Worm (Caenorhabditis elegans) whole organism, early embryonic: ENCODE results near the gene T18D3.1.

ENCODE experiments used
- B0310.2 ChIP-seq: sonication (generic microtip); optimal IDR thresholded peaks from 2 replicates; lab custom pipeline; 2016; ENCODE audit warnings: mild to moderate bottlenecking, missing genetic modification characterization, missing compliant biosample characterization
- F13C5.2 ChIP-seq: sonication (generic microtip); optimal IDR thresholded peaks from 2 replicates; lab custom pipeline; 2017; ENCODE audit warnings: mild to moderate bottlenecking, missing genetic modification characterization, inconsistent platforms, missing compliant biosample characterization
- aly-1 ChIP-seq: sonication (generic microtip); optimal IDR thresholded peaks from 2 replicates; lab custom pipeline; 2016; ENCODE audit warnings: missing genetic modification characterization, missing compliant biosample characterization
- ama-1 ChIP-seq: fragments of 150-350 bp; optimal IDR thresholded peaks from 2 replicates; lab custom pipeline; 2014
- ceh-13 ChIP-seq: fragments of 200-800 bp; sonication (Bioruptor generic); optimal IDR thresholded peaks from 2 replicates; lab custom pipeline; 2018; ENCODE audit warnings: mild to moderate bottlenecking, missing genetic modification characterization, missing compliant biosample characterization
- ceh-36 ChIP-seq: sonication (generic microtip); optimal IDR thresholded peaks from 2 replicates; lab custom pipeline; 2016; ENCODE audit warnings: missing genetic modification characterization, inconsistent platforms, missing compliant biosample characterization
- ets-7 ChIP-seq: sonication (generic microtip); optimal IDR thresholded peaks from 2 replicates; lab custom pipeline; 2016; ENCODE audit warnings: missing genotype, missing genetic modification characterization, missing compliant biosample characterization
- flt-1 ChIP-seq: fragments of 200-800 bp; sonication (Bioruptor generic); IDR thresholded peaks from 2 replicates; pipeline ENCODE4 v1.3.6; 2022; ENCODE audit warnings: missing genetic modification characterization, missing compliant biosample characterization
- hmbx-1 ChIP-seq: sonication (generic microtip); optimal IDR thresholded peaks from 2 replicates; lab custom pipeline; 2016; ENCODE audit warnings: mild to moderate bottlenecking, missing genetic modification characterization, missing compliant biosample characterization
- hmg-4 ChIP-seq: fragments of 200-800 bp; sonication (Bioruptor generic); optimal IDR thresholded peaks from 2 replicates; lab custom pipeline; 2018; ENCODE audit warnings: mild to moderate bottlenecking, missing genetic modification characterization, missing compliant biosample characterization
- hnd-1 ChIP-seq: sonication (generic microtip); optimal IDR thresholded peaks from 2 replicates; lab custom pipeline; 2016; ENCODE audit warnings: missing genetic modification characterization, missing compliant biosample characterization
- pes-1 ChIP-seq: fragments of 200-800 bp; sonication (Bioruptor generic); IDR thresholded peaks from 2 replicates; pipeline ENCODE4 v1.3.6; 2022; ENCODE audit warnings: missing genetic modification reagents, missing genetic modification characterization, missing compliant biosample characterization
- scrt-1 ChIP-seq: fragments of 200-800 bp; sonication (Bioruptor generic); IDR thresholded peaks from 2 replicates; pipeline ENCODE4 v1.3.6; 2022; ENCODE audit warnings: missing genetic modification characterization, missing compliant biosample characterization
- sea-1 ChIP-seq: fragments of 200-800 bp; sonication (Bioruptor generic); conservative IDR thresholded peaks from 2 replicates; pipeline ENCODE4 v1.3.6; 2022; ENCODE audit warnings: missing genetic modification characterization, missing compliant biosample characterization
- tbx-11 ChIP-seq: fragments of 200-800 bp; sonication (Bioruptor generic); IDR thresholded peaks from 2 replicates; pipeline ENCODE4 v1.3.6; 2022; ENCODE audit warnings: missing genetic modification characterization, missing compliant biosample characterization
- tbx-37 ChIP-seq: fragments of 200-800 bp; sonication (Bioruptor generic); conservative IDR thresholded peaks from 2 replicates; pipeline ENCODE4 v1.3.6; 2022; ENCODE audit warnings: missing genetic modification reagents, missing genetic modification characterization, missing compliant biosample characterization
- tra-4 ChIP-seq: sonication (generic microtip); optimal IDR thresholded peaks from 2 replicates; lab custom pipeline; 2017; ENCODE audit warnings: missing genetic modification characterization, missing compliant biosample characterization

The T18D3.1 gene

ce11 chrX:12480447-12480998, 26.0 kb downstream of the T18D3.1 start, which contains the start of gene atf-6:
Gene atf-6, plus strand, starts transcription at chrX:12480948.
- TF ChIP-seq aly-1 (tag; lab: Kevin White, UChicago) = peak; percentile 2
- TF ChIP-seq F13C5.2 = peak; percentile 74
- peak; percentile 28 for TF ChIP-seq ets-7 (tag; lab: Kevin White, UChicago)
- TF ChIP-seq hnd-1 (tag; lab: Kevin White, UChicago) = peak; percentile 10
- no peak for TF ChIP-seq hmbx-1 (tag; lab: Kevin White, UChicago)
- TF ChIP-seq sea-1 (GFP tag; lab: Robert Waterston, UW) = no peak
- TF ChIP-seq B0310.2 (tag; lab: Kevin White, UChicago) = no peak
- no peak for TF ChIP-seq ceh-13
- peak; percentile 90 for TF ChIP-seq hmg-4 (GFP tag; lab: Kevin White, UChicago)
- TF ChIP-seq pes-1 = 0 out of 2 replicates have a peak, but pooled peaks have one; percentile 45
- TF ChIP-seq tbx-37 = 0 out of 2 replicates have a peak, but pooled peaks have one; percentile 21
- no peak for TF ChIP-seq scrt-1
- TF ChIP-seq ama-1 (lab: Kevin White, UChicago) = no peak
- 0 out of 2 replicates have a peak, but pooled peaks have one; percentile 31 for TF ChIP-seq tbx-11 (GFP tag; lab: Robert Waterston, UW)
- no peak for TF ChIP-seq flt-1 (GFP tag; lab: Robert Waterston, UW)
- TF ChIP-seq ceh-36 (tag; lab: Kevin White, UChicago) = no peak
- TF ChIP-seq tra-4 (tag; lab: Kevin White, UChicago) = no peak

DNA sequence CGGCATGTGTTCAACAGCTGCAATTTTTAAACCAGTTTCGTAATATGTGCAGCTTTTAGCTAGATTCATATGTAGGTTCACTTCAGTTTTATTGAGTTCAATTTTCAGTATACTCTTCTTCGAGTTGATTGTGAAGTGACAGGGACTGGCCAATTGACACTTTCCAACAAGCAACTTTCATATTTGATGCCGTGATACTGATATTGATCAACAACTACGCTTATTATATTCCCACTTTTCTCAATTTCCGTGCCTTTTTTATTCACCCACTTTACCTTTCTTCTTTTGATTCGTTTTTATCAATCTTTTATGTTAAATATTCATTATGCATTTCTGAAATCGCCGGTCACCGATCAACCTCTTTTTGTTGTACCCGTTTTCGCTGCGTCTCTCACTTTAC, 29.5 kb downstream of the T18D3.1 start:
- TF ChIP-seq scrt-1 = no peak
- no peak for TF ChIP-seq hmg-4 (GFP tag; lab: Kevin White, UChicago)
- no peak for TF ChIP-seq ets-7 (tag; lab: Kevin White, UChicago)
- no peak for TF ChIP-seq F13C5.2
- TF ChIP-seq tra-4 (tag; lab: Kevin White, UChicago) = no peak
- TF ChIP-seq sea-1 (GFP tag; lab: Robert Waterston, UW) = no peak
- no peak for TF ChIP-seq ceh-36 (tag; lab: Kevin White, UChicago)
- no peak for TF ChIP-seq ama-1 (lab: Kevin White, UChicago)
- TF ChIP-seq hnd-1 (tag; lab: Kevin White, UChicago) = no peak
- no peak for TF ChIP-seq tbx-37
- TF ChIP-seq flt-1 (GFP tag; lab: Robert Waterston, UW) = no peak
- TF ChIP-seq pes-1 = no peak
- TF ChIP-seq hmbx-1 (tag; lab: Kevin White, UChicago) = no peak
- TF ChIP-seq aly-1 (tag; lab: Kevin White, UChicago) = no peak
- TF ChIP-seq ceh-13 = no peak
- no peak for TF ChIP-seq tbx-11 (GFP tag; lab: Robert Waterston, UW)
- TF ChIP-seq B0310.2 (tag; lab: Kevin White, UChicago) = no peak

DNA sequence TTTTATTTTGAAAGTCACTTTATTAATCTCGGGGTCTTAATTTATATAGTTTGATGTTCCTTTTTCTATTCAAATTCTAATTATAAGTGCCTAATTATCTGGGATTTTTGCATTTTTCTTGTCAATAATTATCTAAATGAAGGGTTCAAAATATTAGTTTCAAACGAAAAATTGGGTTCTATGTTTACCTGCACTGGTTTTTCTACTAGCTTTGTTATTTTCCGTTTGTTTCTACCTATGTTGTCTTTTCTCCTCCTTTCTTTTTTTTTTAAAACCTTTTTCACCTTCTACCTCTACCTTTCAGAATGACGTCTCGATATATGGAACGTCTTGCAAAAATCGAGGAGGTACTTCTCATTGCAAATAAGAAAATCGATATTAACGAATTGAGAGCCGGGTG, 30.2 kb downstream of the T18D3.1 start, which contains the start of gene tbc-13:
Gene tbc-13 (plus strand): TSS at position 301 of the 400 bp plus-strand sequence.
- TF ChIP-seq pes-1 = no peak
- TF ChIP-seq tbx-11 (GFP tag; lab: Robert Waterston, UW) = no peak
- no peak for TF ChIP-seq tbx-37
- no peak for TF ChIP-seq F13C5.2
- no peak for TF ChIP-seq ama-1 (lab: Kevin White, UChicago)
- no peak for TF ChIP-seq B0310.2 (tag; lab: Kevin White, UChicago)
- no peak for TF ChIP-seq flt-1 (GFP tag; lab: Robert Waterston, UW)
- no peak for TF ChIP-seq aly-1 (tag; lab: Kevin White, UChicago)
- no peak for TF ChIP-seq ceh-36 (tag; lab: Kevin White, UChicago)
- TF ChIP-seq hmbx-1 (tag; lab: Kevin White, UChicago) = no peak
- TF ChIP-seq tra-4 (tag; lab: Kevin White, UChicago) = no peak
- TF ChIP-seq ceh-13 = no peak
- no peak for TF ChIP-seq sea-1 (GFP tag; lab: Robert Waterston, UW)
- TF ChIP-seq scrt-1 = no peak
- TF ChIP-seq ets-7 (tag; lab: Kevin White, UChicago) = no peak

DNA sequence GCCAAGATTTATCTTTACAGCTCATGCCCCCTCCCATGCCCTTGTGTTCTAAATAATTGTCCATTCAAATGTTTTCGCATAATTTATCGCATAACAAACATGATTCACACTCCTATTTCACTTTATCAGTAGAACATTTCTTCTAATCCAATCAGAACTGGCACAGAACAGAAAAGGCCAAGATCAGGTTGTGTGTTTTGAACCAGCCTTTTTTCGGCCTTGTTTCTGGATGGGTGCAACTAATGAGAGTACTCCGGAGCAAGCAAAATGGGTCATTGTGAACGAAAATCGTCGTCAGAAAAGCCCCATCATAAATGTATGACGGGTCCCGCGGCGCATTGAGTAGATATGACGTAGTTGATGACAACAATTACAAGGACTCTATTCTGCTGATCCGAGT, 36.6 kb downstream of the T18D3.1 start:
- no peak for TF ChIP-seq aly-1 (tag; lab: Kevin White, UChicago)
- TF ChIP-seq tbx-37 = no peak
- TF ChIP-seq B0310.2 (tag; lab: Kevin White, UChicago) = no peak
- no peak for TF ChIP-seq hmbx-1 (tag; lab: Kevin White, UChicago)
- no peak for TF ChIP-seq tra-4 (tag; lab: Kevin White, UChicago)
- TF ChIP-seq hmg-4 (GFP tag; lab: Kevin White, UChicago) = no peak
- TF ChIP-seq pes-1 = no peak
- TF ChIP-seq tbx-11 (GFP tag; lab: Robert Waterston, UW) = no peak
- no peak for TF ChIP-seq sea-1 (GFP tag; lab: Robert Waterston, UW)
- no peak for TF ChIP-seq flt-1 (GFP tag; lab: Robert Waterston, UW)
- TF ChIP-seq ceh-13 = no peak
- TF ChIP-seq scrt-1 = no peak
- no peak for TF ChIP-seq hnd-1 (tag; lab: Kevin White, UChicago)
- TF ChIP-seq ets-7 (tag; lab: Kevin White, UChicago) = no peak
- no peak for TF ChIP-seq F13C5.2
- no peak for TF ChIP-seq ama-1 (lab: Kevin White, UChicago)
- no peak for TF ChIP-seq ceh-36 (tag; lab: Kevin White, UChicago)

DNA sequence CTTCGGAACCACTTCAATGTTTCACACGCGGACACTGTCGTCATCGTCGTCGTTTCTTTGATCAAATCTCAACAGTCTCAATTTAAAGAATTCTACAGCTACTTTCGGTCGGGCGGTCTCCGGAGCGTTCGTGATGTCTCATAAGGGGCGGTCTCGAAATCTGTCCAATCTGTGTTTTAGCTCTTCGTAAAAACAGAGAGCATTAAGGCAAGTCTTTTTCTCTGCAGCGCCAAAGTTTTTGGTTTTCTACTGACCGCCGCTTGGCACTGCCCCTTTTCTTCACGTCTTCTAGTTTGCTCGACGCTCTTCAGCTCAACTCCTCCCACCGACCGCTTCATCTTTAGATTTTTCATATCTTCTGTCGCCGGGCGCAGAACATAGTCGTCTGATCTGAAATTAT, 37.9 kb downstream of the T18D3.1 start, which contains the start of gene lips-1:
Gene lips-1 (plus strand): TSS at position 301 of the 400 bp plus-strand sequence.
- no peak for TF ChIP-seq B0310.2 (tag; lab: Kevin White, UChicago)
- no peak for TF ChIP-seq hmg-4 (GFP tag; lab: Kevin White, UChicago)
- TF ChIP-seq aly-1 (tag; lab: Kevin White, UChicago) = no peak
- TF ChIP-seq tra-4 (tag; lab: Kevin White, UChicago) = no peak
- no peak for TF ChIP-seq tbx-11 (GFP tag; lab: Robert Waterston, UW)
- TF ChIP-seq tbx-37 = no peak
- no peak for TF ChIP-seq scrt-1
- no peak for TF ChIP-seq sea-1 (GFP tag; lab: Robert Waterston, UW)

DNA sequence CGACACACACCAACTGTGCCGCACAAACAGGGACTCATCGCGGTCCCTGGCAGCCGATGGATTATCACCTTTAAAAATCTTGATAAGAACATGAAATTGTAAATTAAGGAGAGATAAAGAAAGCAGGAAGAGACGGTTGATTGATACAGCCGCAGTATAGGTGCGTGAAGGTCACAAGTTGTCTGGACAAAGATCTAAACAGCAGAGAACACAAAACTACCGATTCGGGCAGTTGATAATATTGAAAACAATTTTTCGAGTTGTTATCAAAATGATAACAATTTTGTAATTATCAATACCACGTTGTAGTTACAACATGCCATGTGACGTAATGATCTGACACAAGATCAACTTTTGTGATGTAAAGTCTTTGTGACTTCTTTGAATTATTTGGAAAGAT, 46.2 kb downstream of the T18D3.1 start:
- no peak for TF ChIP-seq ama-1 (lab: Kevin White, UChicago)
- TF ChIP-seq hmbx-1 (tag; lab: Kevin White, UChicago) = no peak
- TF ChIP-seq sea-1 (GFP tag; lab: Robert Waterston, UW) = no peak
- TF ChIP-seq hmg-4 (GFP tag; lab: Kevin White, UChicago) = no peak
- no peak for TF ChIP-seq tbx-37
- TF ChIP-seq B0310.2 (tag; lab: Kevin White, UChicago) = no peak
- no peak for TF ChIP-seq scrt-1
- no peak for TF ChIP-seq tbx-11 (GFP tag; lab: Robert Waterston, UW)
- TF ChIP-seq F13C5.2 = no peak
- TF ChIP-seq aly-1 (tag; lab: Kevin White, UChicago) = no peak
- TF ChIP-seq ceh-13 = no peak
- TF ChIP-seq ets-7 (tag; lab: Kevin White, UChicago) = no peak
- TF ChIP-seq ceh-36 (tag; lab: Kevin White, UChicago) = no peak
